Fruit fly (Drosophila melanogaster) Kc167 (cell line): Measurements from ENCODE around the gene CG31600.

Experiments used
- Myc ChIP-seq: fragments of >200 bp; optimal IDR thresholded peaks from 2 replicates; lab custom pipeline; 2017; ENCODE audit warnings: missing external identifiers
- insv ChIP-seq: fragments of >200 bp; optimal IDR thresholded peaks from 3 replicates; lab custom pipeline; 2018; ENCODE audit warnings: missing external identifiers

DNA sequence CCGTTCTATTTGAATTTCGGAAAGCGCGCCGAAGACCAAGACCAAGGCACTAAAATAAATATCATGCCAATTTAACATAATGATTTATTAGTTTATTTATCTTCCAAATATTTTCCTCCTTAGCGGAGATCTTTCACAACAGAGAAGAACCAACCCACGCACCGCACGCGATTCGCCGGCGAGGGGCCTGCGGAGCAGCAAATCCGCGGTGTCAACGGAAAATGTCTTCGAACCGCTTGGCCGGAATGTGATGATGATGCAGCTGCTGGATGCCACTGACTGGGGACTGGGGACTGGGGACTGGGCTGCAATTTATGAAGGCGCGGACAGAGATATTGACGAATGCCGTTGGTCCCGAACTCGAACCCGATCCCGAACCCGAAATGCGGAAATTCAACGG lies 27.6 kb downstream of the CG31600 start:
- TF ChIP-seq insv (lab: Kevin White, UChicago): no peak
- TF ChIP-seq Myc (lab: Kevin White, UChicago): no peak
